Fruit fly (Drosophila melanogaster) whole organism: ENCODE measurements around the gene plx.

Experiments used
- CG8478 ChIP-seq: fragments of >200 bp; optimal IDR thresholded peaks from 2 replicates; lab custom pipeline; 2018; ENCODE audit warnings: inconsistent platforms
- Dll ChIP-seq: fragments of >200 bp; optimal IDR thresholded peaks from 2 replicates; lab custom pipeline; 2017
- EcR ChIP-seq, 2 experiments: fragments of >200 bp; optimal IDR thresholded peaks; 2 replicates each; lab custom pipeline; 2017; ENCODE audit warnings: missing biosample characterization in 2 of 2, missing genetic modification characterization in 2 of 2, missing genetic modification reagents in 2 of 2
- pan ChIP-seq: fragments of >200 bp; optimal IDR thresholded peaks from 2 replicates; lab custom pipeline; 2017
- psq ChIP-seq: fragments of >200 bp; optimal IDR thresholded peaks from 2 replicates; lab custom pipeline; 2017
- usp ChIP-seq: fragments of >200 bp; optimal IDR thresholded peaks from 2 replicates; lab custom pipeline; 2017; ENCODE audit warnings: missing biosample characterization, missing genetic modification characterization, mixed read lengths

plx gene

DNA sequence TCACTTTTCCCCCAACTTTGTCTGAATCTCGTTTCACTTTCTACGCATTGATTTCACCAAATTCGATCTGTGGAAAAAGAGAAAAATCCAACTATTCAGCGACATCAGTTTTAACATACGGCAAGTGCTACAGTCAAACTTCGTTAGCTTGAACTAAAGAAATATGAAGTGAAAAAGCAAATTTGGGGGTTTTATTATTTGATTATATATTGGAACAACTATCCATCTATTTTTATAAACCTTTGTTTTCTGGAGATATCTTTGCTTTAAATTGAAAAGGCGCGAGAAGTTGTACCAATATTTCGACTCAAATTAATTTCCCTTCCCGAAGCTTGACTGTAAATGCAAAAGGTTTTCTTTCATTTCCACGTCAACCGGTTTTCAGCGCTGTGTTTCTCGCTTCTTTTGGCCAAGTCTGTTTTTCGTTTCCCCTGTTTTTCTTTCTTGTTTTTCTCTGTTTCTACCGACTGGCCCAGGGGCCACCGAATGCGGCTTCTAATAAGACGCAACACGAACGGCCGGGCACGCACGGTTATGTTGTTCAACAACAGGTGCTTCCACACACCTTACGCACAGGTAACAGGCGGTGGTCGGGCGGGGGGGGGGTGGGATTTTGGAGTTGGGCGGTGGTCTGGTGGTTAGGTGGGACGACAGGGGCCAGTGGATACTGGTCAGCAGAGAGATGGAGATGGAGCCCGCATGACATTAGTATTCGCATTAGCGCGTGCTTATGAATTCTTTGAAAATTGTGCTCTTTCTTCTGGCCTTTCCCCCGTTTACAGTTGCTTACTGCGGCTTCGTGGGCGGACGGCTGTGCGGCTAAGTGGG, 2.5 kb upstream of the plx start:
- no peak for TF ChIP-seq psq
- TF ChIP-seq Dll = no peak
- no peak for TF ChIP-seq EcR (GFP tag; optimal IDR thresholded peaks at IDR 0.05; lab: Kevin White, UChicago)
- TF ChIP-seq CG8478 (lab: Kevin White, UChicago) = no peak

DNA sequence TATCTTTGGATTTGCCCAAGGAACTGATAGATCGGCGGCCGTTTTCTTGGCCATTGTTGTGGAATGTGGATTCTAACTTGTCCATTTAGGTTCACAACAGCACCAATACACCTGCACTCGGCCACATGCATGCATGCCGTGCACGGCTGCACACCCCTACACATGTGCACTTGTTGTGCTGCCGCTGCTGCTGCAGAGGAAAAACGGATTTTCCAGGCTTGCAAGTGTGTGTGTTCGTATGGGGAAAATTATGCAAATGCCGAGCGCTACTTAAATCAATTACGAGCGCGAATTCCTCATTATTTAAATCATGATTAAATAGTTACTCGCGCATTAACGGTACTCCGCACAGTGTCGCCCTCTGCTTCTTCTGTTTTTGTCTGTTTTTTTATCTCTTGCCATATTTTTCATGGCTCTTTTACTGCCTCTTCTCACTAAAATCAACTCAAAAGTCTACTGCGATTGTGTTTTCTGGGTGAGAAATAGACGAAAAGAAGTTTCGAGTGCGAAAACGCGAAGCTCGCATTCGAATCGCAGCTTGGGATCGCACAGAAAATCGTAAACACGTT, 1.0 kb upstream of the plx start:
- no peak for TF ChIP-seq psq
- TF ChIP-seq EcR (GFP tag; optimal IDR thresholded peaks at IDR 0.05; lab: Kevin White, UChicago) = no peak
- TF ChIP-seq CG8478 (lab: Kevin White, UChicago) = no peak
- no peak for TF ChIP-seq Dll
- no peak for TF ChIP-seq pan
- TF ChIP-seq usp = no peak

DNA sequence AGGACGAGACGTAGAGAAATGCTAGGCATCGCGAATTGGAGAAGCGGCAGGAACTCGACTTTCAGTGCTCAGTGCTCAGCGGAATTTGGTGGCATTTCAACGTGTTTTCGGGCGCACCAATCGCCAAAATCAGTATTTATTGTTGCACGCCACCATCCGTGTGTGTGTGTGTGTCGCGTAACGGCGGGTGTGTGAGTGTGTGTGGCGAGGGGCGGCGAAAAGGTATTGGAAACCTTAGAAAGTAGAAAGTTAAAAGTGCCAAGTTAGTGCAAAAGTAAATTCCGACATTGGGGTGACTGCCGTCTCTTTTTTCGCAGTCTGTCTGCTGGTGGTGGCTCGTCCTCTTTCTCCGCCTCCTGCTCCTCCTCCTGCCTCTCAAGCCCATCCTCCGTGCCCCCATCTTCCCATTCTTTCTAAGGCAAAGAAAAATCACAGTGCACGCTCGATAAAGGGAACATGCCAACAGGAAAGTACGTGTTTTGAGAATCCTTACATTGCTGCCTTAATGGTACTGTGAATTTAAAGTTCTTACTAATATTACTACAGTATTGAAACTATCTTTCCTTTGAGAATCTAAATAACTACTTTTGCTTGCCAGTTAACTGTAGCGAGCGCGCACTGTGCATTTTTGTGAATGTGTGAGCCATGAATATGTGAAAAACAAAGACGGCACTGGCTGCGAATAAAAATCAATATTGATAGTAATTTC, 548 bp downstream of the plx start:
- TF ChIP-seq CG8478 (lab: Kevin White, UChicago) (no peak), usp (no peak), pan (no peak), EcR (GFP tag; optimal IDR thresholded peaks at IDR 0.05; lab: Kevin White, UChicago) (no peak), psq (no peak), Dll (no peak)

DNA sequence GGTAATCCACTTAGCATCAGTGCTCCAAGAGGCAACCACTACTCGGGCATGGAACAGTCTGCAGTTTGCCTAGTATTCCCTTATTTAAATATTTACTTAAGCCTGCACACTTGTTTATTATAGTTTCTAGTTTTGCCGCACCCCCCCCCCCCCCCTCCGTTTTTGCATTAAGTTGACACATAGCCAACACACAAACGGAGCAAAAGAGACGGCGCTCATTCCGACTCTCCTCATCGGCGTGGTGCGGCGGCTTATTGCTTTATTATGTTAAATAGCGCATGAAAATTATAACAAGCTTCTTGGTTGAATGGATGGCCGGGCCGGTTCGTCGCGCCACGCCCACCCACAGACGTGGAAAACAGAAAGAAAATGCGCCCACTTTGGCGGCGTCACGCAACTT, 4.0 kb downstream of the plx start:
- TF ChIP-seq usp (no peak), CG8478 (lab: Kevin White, UChicago) (no peak), pan (no peak), psq (no peak), Dll (no peak), EcR (GFP tag; optimal IDR thresholded peaks at IDR 0.05; lab: Kevin White, UChicago) (no peak)

DNA sequence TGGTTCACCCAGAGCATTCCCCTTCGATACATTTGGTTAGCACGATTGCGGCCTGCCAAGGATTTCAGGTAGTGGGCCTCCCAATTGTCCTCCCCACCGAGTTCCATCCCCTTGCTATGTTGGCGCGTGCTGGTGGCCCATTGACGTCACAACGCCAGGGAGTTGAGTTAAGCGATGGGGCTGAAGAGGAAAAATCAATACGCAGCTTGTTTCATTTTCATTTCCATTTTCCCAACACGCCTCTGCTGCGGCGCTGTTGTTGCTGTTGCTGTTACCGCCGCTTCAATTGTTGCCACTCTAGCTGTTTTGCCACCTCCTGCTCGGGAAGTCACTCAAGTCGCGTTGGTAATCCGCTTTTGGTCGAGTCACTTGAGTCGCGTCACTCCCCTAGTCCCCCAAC, 5.4 kb downstream of the plx start:
- no peak for TF ChIP-seq EcR (GFP tag; optimal IDR thresholded peaks at IDR 0.05; lab: Kevin White, UChicago)

DNA sequence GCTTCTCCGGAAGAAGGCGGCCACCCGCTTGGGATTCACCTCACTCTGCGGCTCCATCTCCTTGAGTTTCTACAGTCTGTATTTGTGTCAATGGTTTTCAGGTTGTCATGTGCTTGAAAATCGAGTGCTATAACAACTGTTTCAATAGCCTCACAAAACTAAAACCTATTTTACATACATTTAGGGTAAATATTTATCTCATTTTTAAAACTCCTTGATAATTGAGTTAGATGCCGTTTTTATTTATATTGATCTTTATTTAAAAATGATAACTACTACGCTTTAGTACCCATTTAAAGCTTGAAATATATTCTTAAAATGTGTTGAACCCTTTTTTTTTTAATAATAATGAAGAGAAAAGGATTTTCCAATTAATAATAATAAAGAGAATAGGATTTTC, 7.5 kb downstream of the plx start, which contains the start of gene CG2104:
Gene CG2104, minus strand, starts transcription at position 101 of the 400 bp plus-strand sequence.
- TF ChIP-seq Dll (no peak), CG8478 (lab: Kevin White, UChicago) (no peak), usp (no peak), pan (no peak), EcR (GFP tag; optimal IDR thresholded peaks at IDR 0.05; lab: Kevin White, UChicago) (no peak)

DNA sequence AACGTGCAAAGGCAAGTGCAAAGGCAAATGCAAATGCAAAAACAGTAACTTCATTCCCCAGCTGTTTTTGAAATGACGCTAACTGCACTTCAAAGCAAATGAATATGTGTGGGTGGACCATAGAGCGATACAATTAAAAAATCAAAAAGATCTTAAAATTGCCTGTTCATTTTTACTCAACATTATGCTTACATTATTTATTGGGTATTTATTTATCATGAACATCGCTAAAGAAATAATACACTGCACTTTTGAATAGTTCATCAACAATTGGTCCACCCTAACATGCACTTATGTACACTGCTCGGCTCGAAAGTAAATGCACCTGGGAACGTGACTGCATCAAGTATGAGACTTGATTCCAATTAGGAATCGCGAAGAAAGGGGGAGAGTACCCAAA, 8.8 kb downstream of the plx start:
- TF ChIP-seq usp (no peak), CG8478 (lab: Kevin White, UChicago) (no peak)

DNA sequence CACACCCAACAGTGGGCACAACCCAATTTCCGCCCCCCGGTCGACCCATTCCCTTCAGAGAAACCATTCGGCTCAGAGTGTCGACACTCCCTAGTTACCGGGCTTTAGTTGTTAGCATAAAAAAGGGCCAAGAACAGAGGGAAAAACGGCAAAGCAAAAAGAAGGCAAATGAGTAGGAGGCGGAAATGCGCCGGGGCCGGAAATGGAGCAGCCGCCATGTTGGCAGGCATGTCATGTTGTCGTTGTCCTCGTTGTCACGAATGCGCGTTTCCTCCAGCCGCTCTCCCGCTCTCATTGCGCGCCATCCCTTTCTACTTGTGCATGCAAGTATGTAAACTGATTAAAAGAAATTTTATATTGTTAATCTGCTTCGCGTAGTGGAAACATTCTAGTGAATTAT, 10.7 kb downstream of the plx start:
- TF ChIP-seq EcR (GFP tag; optimal IDR thresholded peaks at IDR 0.05; lab: Kevin White, UChicago) = no peak
- TF ChIP-seq CG8478 (lab: Kevin White, UChicago) = no peak
- TF ChIP-seq pan = no peak
- no peak for TF ChIP-seq psq
- TF ChIP-seq usp = no peak
- TF ChIP-seq Dll = no peak

DNA sequence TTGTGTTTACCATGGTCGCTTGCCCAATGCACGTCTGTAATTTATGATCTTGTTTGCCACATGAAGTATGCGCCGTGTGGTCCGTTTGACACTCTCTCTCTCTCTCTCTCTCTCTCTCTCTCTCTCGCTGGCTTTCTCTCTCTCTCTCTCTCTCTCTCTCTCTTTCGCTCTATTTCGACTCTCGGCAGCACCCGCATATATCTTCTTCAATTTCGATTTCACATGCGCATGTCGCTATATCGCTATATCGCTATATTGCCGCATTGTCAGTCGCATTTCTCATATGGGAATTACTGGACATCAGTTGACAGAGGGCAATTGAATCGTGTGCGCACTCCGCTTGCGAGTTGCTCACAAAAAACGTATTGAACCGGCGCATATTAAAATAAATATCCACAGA, 15.4 kb downstream of the plx start:
- TF ChIP-seq CG8478 (lab: Kevin White, UChicago) = no peak
- TF ChIP-seq psq = no peak
- no peak for TF ChIP-seq EcR (GFP tag; optimal IDR thresholded peaks at IDR 0.05; lab: Kevin White, UChicago)
- TF ChIP-seq Dll = peak; percentile 74
- no peak for TF ChIP-seq usp
- no peak for TF ChIP-seq pan

DNA sequence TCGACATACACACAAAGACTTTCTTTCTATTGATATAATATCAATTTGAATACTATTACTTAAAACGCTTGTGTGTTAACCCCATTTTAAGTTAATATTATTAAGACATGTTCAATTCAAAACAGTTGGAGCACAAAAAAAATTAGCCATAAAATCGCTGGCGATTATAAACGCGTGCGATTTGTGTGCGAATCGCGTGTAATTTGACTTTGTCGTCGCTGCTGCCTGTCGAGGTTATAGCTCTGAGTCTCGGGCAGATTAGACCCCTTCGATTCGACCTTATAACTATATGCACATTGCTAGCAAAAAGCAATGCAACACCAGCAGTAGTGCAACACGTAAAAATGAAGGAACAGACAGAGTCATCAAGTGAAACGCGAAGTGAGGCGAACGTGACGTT, 19.3 kb downstream of the plx start:
- no peak for TF ChIP-seq usp
- TF ChIP-seq CG8478 (lab: Kevin White, UChicago) = no peak
- no peak for TF ChIP-seq Dll
- TF ChIP-seq EcR (GFP tag; optimal IDR thresholded peaks at IDR 0.05; lab: Kevin White, UChicago) = no peak
- TF ChIP-seq psq = no peak
- no peak for TF ChIP-seq pan

DNA sequence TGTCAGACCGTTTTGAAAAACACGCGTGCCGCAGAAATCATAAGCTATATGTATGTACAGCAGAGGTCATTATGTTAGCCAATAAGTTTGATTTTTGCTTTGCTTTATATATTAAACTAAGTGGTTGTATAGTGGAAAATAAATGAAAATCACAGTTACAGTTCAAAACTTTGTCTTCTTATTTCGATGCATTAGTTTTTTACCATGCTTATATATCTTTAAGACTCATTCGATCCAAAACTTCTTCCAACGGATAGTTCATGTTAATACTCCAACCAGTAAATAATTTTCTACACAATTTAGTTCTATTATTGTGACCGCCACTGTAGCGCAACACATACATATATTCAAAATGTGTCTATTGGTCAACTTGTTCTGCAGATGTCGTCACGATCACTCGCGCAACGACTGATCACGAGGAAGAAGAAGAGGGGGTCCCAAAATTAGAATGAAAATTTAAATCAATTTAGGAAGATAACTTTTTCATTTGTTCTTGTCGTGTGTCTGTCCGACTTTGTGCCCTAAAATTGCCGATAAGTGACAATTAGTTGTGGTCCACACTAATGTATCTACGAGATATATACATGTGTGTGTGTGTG, 19.9 kb downstream of the plx start:
- TF ChIP-seq Dll = no peak
- TF ChIP-seq CG8478 (lab: Kevin White, UChicago) = no peak
- no peak for TF ChIP-seq usp
- no peak for TF ChIP-seq EcR (GFP tag; optimal IDR thresholded peaks at IDR 0.05; lab: Kevin White, UChicago)
- TF ChIP-seq pan = no peak
- TF ChIP-seq psq = no peak

DNA sequence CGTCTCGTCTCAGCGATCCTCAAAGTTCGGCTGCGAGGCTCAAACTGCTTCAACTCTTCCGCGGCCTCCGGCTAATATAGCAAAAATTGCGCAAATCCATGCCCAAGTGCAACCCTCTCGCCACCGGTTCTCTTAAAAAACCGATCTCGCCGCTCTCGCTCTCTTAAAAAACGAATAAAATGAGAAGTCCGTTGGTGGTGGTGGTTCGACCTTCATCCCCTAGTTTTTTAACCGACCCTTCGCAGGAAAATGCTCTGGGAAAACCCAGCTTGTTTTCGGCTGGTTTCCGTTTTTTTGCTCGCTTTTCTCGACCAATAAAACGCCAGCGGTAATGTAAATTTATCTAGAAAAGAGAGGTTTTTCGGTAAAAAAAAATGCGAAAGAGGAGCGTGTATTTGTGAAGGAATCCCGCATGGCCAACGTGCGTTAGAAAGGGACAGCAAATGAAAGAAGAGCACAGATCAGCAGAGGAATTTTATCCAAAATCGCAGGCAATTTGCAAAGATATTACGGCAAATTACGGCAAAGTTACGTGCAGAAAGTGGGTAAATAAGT, 31.2 kb downstream of the plx start, which contains the start of gene cas:
Gene cas, minus strand, starts transcription at position 51 of the 555 bp plus-strand sequence.
- TF ChIP-seq CG8478 (lab: Kevin White, UChicago) (no peak), pan (no peak), EcR (GFP tag; optimal IDR thresholded peaks at IDR 0.05; lab: Kevin White, UChicago) (no peak), usp (no peak), Dll (no peak), psq (no peak)

DNA sequence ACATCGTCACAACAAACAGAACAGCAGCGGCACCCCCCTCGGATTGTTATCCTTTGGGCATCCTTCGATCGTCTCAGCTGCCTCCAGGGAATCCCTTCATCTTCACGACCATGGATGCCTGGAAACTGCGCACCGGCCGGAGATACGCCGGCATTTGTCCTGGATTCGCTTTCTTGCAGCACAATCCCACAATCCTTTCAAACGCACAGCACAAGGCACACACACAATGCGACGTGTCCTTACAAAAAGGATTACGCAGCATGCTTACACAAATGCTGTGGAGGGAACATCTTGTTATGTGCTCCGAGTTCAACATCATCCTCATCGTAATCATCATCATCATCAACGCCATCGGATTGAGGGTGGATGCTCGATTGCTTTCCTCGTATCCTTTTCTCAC, 37.5 kb downstream of the plx start:
- TF ChIP-seq pan (no peak), EcR (GFP tag; optimal IDR thresholded peaks at IDR 0.05; lab: Kevin White, UChicago) (no peak), Dll (no peak), usp (no peak), CG8478 (lab: Kevin White, UChicago) (no peak), psq (no peak)
